Worm (Caenorhabditis elegans) whole organism, midembryonic: Measurements from ENCODE around the gene svh-1.

Experiments
- T22C8.4 ChIP-seq: fragments of 200-800 bp; sonication (Bioruptor generic); IDR thresholded peaks from 2 replicates; pipeline ENCODE4 v1.3.6; 2022; ENCODE audit warnings: missing genetic modification characterization, missing compliant biosample characterization
- flt-1 ChIP-seq: fragments of 200-800 bp; sonication (Bioruptor generic); IDR thresholded peaks from 2 replicates; pipeline ENCODE4 v1.3.6; 2022; ENCODE audit warnings: missing genetic modification characterization, missing compliant biosample characterization
- tab-1 ChIP-seq: fragments of 200-800 bp; sonication (Bioruptor generic); IDR thresholded peaks from 2 replicates; pipeline ENCODE4 v1.3.6; 2022; ENCODE audit warnings: missing genetic modification characterization, missing compliant biosample characterization

ce11 chrIV:8189667-8190066, 16.7 kb upstream of the svh-1 start:
- TF ChIP-seq T22C8.4 (GFP tag; lab: Robert Waterston, UW) (no peak), tab-1 (no peak), flt-1 (GFP tag; lab: Robert Waterston, UW) (no peak)
